Worm (Caenorhabditis elegans) whole organism, young adult: ENCODE results near the gene F26F12.4.

ENCODE experiments used
- B0035.1 ChIP-seq: sonication (generic microtip); optimal IDR thresholded peaks from 2 replicates; lab custom pipeline; 2016; ENCODE audit warnings: missing genetic modification characterization, mild to moderate bottlenecking, missing compliant biosample characterization, missing genotype, missing genetic modification reagents
- C06A6.2 ChIP-seq: fragments of 200-800 bp; sonication (Bioruptor generic); conservative IDR thresholded peaks from 2 replicates; pipeline ENCODE4 v1.3.6; 2022; ENCODE audit warnings: missing genetic modification characterization, missing compliant biosample characterization
- F22D6.2 ChIP-seq: sonication (generic microtip); optimal IDR thresholded peaks from 2 replicates; lab custom pipeline; 2016; ENCODE audit warnings: mild to moderate bottlenecking, missing genetic modification characterization, missing compliant biosample characterization
- F49E8.2 ChIP-seq: sonication (generic microtip); optimal IDR thresholded peaks from 3 replicates; lab custom pipeline; 2017; ENCODE audit warnings: missing genetic modification characterization, mild to moderate bottlenecking, missing compliant biosample characterization, antibody characterized with exemption, moderate library complexity; ENCODE audit not compliant: insufficient read depth
- T26A5.8 ChIP-seq: sonication (generic microtip); optimal IDR thresholded peaks from 2 replicates; lab custom pipeline; 2016; ENCODE audit warnings: missing genetic modification characterization, missing compliant biosample characterization
- Y53G8AR.9 ChIP-seq: fragments of 200-800 bp; sonication (Bioruptor generic); conservative IDR thresholded peaks from 2 replicates; pipeline ENCODE4 v1.3.6; 2022; ENCODE audit warnings: missing genetic modification reagents, missing genetic modification characterization, missing compliant biosample characterization
- akir-1 ChIP-seq: fragments of 200-800 bp; sonication (Bioruptor generic); optimal IDR thresholded peaks from 2 replicates; lab custom pipeline; 2018; ENCODE audit warnings: mild to moderate bottlenecking, missing genetic modification characterization, moderate library complexity, missing compliant biosample characterization
- aptf-2 ChIP-seq: fragments of 200-800 bp; sonication (Bioruptor generic); conservative IDR thresholded peaks from 2 replicates; pipeline ENCODE4 v1.3.6; 2022; ENCODE audit warnings: missing genetic modification reagents, missing genetic modification characterization, missing compliant biosample characterization
- athp-1 ChIP-seq: sonication (generic microtip); optimal IDR thresholded peaks from 2 replicates; lab custom pipeline; 2017; ENCODE audit warnings: mild to moderate bottlenecking, missing genetic modification characterization, missing compliant biosample characterization
- cebp-1 ChIP-seq, 2 experiments: fragments of 200-800 bp in 1 of 2; sonication (Bioruptor generic) in 1 of 2; sonication (generic microtip) in 1 of 2; IDR thresholded peaks in 1 of 2; optimal IDR thresholded peaks in 1 of 2; 2 replicates each; pipeline versions ENCODE4 v1.3.6 to Lab custom; 2017 to 2022; ENCODE audit warnings: missing compliant biosample characterization in 2 of 2, missing genetic modification characterization in 2 of 2, mild to moderate bottlenecking in 1 of 2, missing genetic modification reagents in 1 of 2, moderate library complexity in 1 of 2
- chd-7 ChIP-seq: sonication (generic microtip); optimal IDR thresholded peaks from 2 replicates; lab custom pipeline; 2016; ENCODE audit warnings: mild to moderate bottlenecking, missing genetic modification characterization, moderate library complexity, missing compliant biosample characterization
- dpff-1 ChIP-seq: sonication (generic microtip); optimal IDR thresholded peaks from 2 replicates; lab custom pipeline; 2017; ENCODE audit warnings: mild to moderate bottlenecking, missing genetic modification characterization, missing compliant biosample characterization
- egl-18 ChIP-seq: fragments of 200-800 bp; sonication (Bioruptor generic); IDR thresholded peaks from 2 replicates; pipeline ENCODE4 v1.3.6; 2022; ENCODE audit warnings: missing genetic modification reagents, missing genetic modification characterization, missing compliant biosample characterization
- egl-44 ChIP-seq: fragments of 200-800 bp; sonication (Bioruptor generic); IDR thresholded peaks from 2 replicates; pipeline ENCODE4 v1.3.6; 2022; ENCODE audit warnings: missing genetic modification reagents, missing genetic modification characterization, missing compliant biosample characterization
- fkh-3 ChIP-seq: sonication (generic microtip); optimal IDR thresholded peaks from 2 replicates; lab custom pipeline; 2016; ENCODE audit warnings: mild to moderate bottlenecking, missing genetic modification characterization, missing compliant biosample characterization
- hmg-1.2 ChIP-seq: fragments of 200-800 bp; sonication (Bioruptor generic); IDR thresholded peaks from 2 replicates; pipeline ENCODE4 v1.3.6; 2022; ENCODE audit warnings: missing genetic modification reagents, missing genetic modification characterization, missing compliant biosample characterization
- let-607 ChIP-seq, 2 experiments: fragments of 200-800 bp in 1 of 2; sonication (Bioruptor generic) in 1 of 2; sonication (generic microtip) in 1 of 2; optimal IDR thresholded peaks; 2 replicates each; lab custom pipeline; 2016 to 2018; ENCODE audit warnings: mild to moderate bottlenecking in 2 of 2, missing compliant biosample characterization in 2 of 2, missing genetic modification characterization in 2 of 2, moderate library complexity in 2 of 2, missing genotype in 1 of 2
- lin-35 ChIP-seq, 3 experiments: fragments of 150-350 bp in 2 of 3; sonication (generic microtip) in 1 of 3; optimal IDR thresholded peaks; 2 replicates each; lab custom pipeline; 2014 to 2018; ENCODE audit warnings: missing biosample characterization in 3 of 3, missing genetic modification characterization in 3 of 3, missing genetic modification reagents in 3 of 3
- lin-40 ChIP-seq: sonication (generic microtip); optimal IDR thresholded peaks from 2 replicates; lab custom pipeline; 2016; ENCODE audit warnings: missing genetic modification characterization, mild to moderate bottlenecking, missing compliant biosample characterization, missing genotype, missing genetic modification reagents
- lir-1 ChIP-seq: fragments of 200-800 bp; sonication (Bioruptor generic); conservative IDR thresholded peaks from 2 replicates; pipeline ENCODE4 v1.3.6; 2022; ENCODE audit warnings: missing genetic modification reagents, missing genetic modification characterization, missing compliant biosample characterization
- lsl-1 ChIP-seq: fragments of 200-800 bp; sonication (Bioruptor generic); optimal IDR thresholded peaks from 2 replicates; lab custom pipeline; 2018; ENCODE audit warnings: mild to moderate bottlenecking, missing genetic modification characterization, moderate library complexity, missing compliant biosample characterization
- nfya-2 ChIP-seq: fragments of 200-800 bp; sonication (Bioruptor generic); IDR thresholded peaks from 2 replicates; pipeline ENCODE4 v1.3.6; 2022; ENCODE audit warnings: missing genetic modification reagents, missing genetic modification characterization, missing compliant biosample characterization
- nfyb-1 ChIP-seq: fragments of 200-800 bp; sonication (Bioruptor generic); IDR thresholded peaks from 2 replicates; pipeline ENCODE4 v1.3.6; 2022; ENCODE audit warnings: missing genetic modification reagents, missing genetic modification characterization, missing compliant biosample characterization
- nhr-179 ChIP-seq: sonication (generic microtip); optimal IDR thresholded peaks from 2 replicates; lab custom pipeline; 2016; ENCODE audit warnings: mild to moderate bottlenecking, missing genetic modification characterization, missing compliant biosample characterization
- nhr-27 ChIP-seq: fragments of 200-800 bp; sonication (Bioruptor generic); optimal IDR thresholded peaks from 2 replicates; lab custom pipeline; 2018; ENCODE audit warnings: mild to moderate bottlenecking, missing genetic modification characterization, moderate library complexity, missing compliant biosample characterization
- nhr-80 ChIP-seq: sonication (generic microtip); optimal IDR thresholded peaks from 2 replicates; lab custom pipeline; 2016; ENCODE audit warnings: missing genetic modification characterization, missing compliant biosample characterization
- snpc-1.1 ChIP-seq: sonication (generic microtip); optimal IDR thresholded peaks from 2 replicates; lab custom pipeline; 2017; ENCODE audit warnings: missing genetic modification characterization, mild to moderate bottlenecking, missing compliant biosample characterization, antibody characterized with exemption, moderate library complexity, missing genotype, missing genetic modification reagents; ENCODE audit not compliant: insufficient read depth
- snpc-4 ChIP-seq, 5 experiments: fragments of 150-350 bp in 1 of 5; sonication (generic microtip) in 4 of 5; optimal IDR thresholded peaks; 2 replicates each; lab custom pipeline; 2014 to 2018; ENCODE audit warnings: missing genetic modification characterization in 5 of 5, missing biosample characterization in 3 of 5, antibody characterized with exemption in 2 of 5, mild to moderate bottlenecking in 2 of 5, missing compliant biosample characterization in 2 of 5, missing genotype in 2 of 5, moderate library complexity in 2 of 5, missing genetic modification reagents in 1 of 5
- tbp1 ChIP-seq: fragments of 200-800 bp; sonication (Bioruptor generic); optimal IDR thresholded peaks from 2 replicates; lab custom pipeline; 2018; ENCODE audit warnings: mild to moderate bottlenecking, missing genetic modification characterization, missing compliant biosample characterization
- unc-130 ChIP-seq: sonication (generic microtip); optimal IDR thresholded peaks from 2 replicates; lab custom pipeline; 2016; ENCODE audit warnings: missing genetic modification reagents, missing genetic modification characterization, missing compliant biosample characterization
- zim-3 ChIP-seq: sonication (generic microtip); optimal IDR thresholded peaks from 2 replicates; lab custom pipeline; 2017; ENCODE audit warnings: mild to moderate bottlenecking, missing genetic modification characterization, moderate library complexity, missing compliant biosample characterization

The F26F12.4 gene

DNA sequence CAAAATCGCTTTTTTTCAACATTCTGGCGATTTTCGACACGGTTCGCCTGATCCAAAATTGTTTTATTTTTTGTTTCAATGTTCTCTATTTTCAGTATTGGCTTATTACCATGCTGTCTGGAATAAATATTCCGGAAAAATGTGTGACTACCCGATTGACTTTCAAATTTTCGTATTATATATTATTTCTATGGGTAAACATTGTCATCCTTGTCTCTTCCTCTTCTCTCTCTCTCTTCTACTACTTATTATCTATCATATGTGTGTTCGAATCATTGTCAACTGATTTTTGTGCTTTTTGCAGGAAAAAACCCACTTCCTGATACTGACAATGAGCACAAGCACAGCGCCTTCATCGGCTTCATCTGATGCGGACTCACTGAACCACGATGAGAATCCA lies 23.9 kb upstream of the F26F12.4 start, which contains the start of gene C04E6.7 (continued):
- TF ChIP-seq cebp-1 (GFP tag; IDR thresholded peaks at IDR 0.05; lab: Robert Waterston, UW) (no peak), cebp-1 (tag; optimal IDR thresholded peaks at IDR 0.05; lab: Kevin White, UChicago) (no peak), T26A5.8 (tag; lab: Kevin White, UChicago) (no peak), lin-35 (GFP tag; optimal IDR thresholded peaks at IDR 0.05; lab: Kevin White, UChicago) (no peak), lin-40 (tag; lab: Kevin White, UChicago) (no peak)

ce11 chrV:5891204-5891603 lies 22.1 kb upstream of the F26F12.4 start:
- TF ChIP-seq let-607 (tag; optimal IDR thresholded peaks at IDR 0.05; lab: Kevin White, UChicago) (no peak), lsl-1 (no peak), F49E8.2 (tag; lab: Kevin White, UChicago) (no peak), hmg-1.2 (no peak), F22D6.2 (tag; lab: Kevin White, UChicago) (no peak), snpc-1.1 (no peak), nhr-27 (tag; lab: Kevin White, UChicago) (no peak), fkh-3 (tag; lab: Kevin White, UChicago) (no peak), nhr-80 (no peak), tbp1 (GFP tag; lab: Kevin White, UChicago) (no peak), egl-44 (GFP tag; lab: Robert Waterston, UW) (no peak)

- TF ChIP-seq nhr-27 (tag; lab: Kevin White, UChicago) (no peak), aptf-2 (GFP tag; lab: Robert Waterston, UW) (no peak), egl-18 (GFP tag; lab: Robert Waterston, UW) (no peak), snpc-4 (GFP tag; optimal IDR thresholded peaks at IDR 0.05; lab: Kevin White, UChicago) (no peak), snpc-4 (tag; optimal IDR thresholded peaks at IDR 0.05; lab: Kevin White, UChicago) (no peak), dpff-1 (tag; lab: Kevin White, UChicago) (no peak), lir-1 (GFP tag; lab: Robert Waterston, UW) (no peak), B0035.1 (tag; lab: Kevin White, UChicago) (no peak)
These were observed 19.7 kb upstream of the F26F12.4 start for ce11 chrV:5888820-5889219.

DNA sequence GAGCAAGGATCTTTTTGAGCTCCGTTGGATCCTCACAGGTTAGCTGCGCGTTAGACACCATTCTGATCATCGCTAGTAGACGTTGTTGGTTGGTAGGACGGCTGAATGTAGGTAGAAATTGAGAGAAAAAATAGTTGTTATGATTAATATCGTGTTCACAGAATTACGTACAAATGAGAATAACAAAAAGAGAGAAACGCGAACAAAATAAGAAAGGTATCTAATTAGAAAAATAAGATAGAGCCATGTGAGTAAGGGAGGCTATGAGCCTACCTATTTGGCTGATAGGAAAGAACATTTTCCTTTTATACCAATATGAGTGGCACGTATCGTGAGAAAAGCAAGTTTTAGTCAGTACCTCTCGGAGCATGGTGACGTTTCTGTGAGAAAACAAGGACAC lies 14.6 kb upstream of the F26F12.4 start, which contains the start of gene C04E6.8:
Gene C04E6.8 (minus strand): TSS at position 101 of the 400 bp plus-strand sequence.
- TF ChIP-seq chd-7 (tag; lab: Kevin White, UChicago): no peak

ce11 chrV:5882429-5882828 lies 13.3 kb upstream of the F26F12.4 start:
- TF ChIP-seq akir-1 (GFP tag; lab: Kevin White, UChicago) (no peak), nfyb-1 (GFP tag; lab: Robert Waterston, UW) (no peak), chd-7 (tag; lab: Kevin White, UChicago) (no peak), nfya-2 (GFP tag; lab: Robert Waterston, UW) (no peak), Y53G8AR.9 (GFP tag; lab: Robert Waterston, UW) (no peak)

DNA sequence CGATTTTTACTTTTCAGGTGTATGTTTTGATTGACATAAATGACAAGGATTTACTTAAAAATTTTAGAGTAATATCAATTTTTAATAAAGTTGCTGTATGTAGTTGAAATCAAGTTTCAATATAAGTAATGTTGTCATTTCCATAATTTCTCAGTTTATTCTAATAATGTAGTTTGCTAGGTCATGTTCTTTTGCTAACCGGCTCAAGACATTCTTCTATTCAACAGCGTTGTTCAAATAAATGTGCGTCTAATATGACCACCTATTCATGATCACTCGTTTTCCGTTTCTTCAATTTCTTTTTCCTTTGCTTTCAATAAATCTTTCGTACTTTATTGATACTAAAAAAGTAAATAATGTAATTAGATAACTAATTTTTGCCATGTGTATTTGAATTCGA lies 10.9 kb upstream of the F26F12.4 start, which contains the start of gene C02G6.3:
Gene C02G6.3 (plus strand): TSS at position 301 of the 400 bp plus-strand sequence.
- TF ChIP-seq nhr-179 (tag; lab: Kevin White, UChicago) (no peak), zim-3 (tag; lab: Kevin White, UChicago) (no peak), unc-130 (GFP tag; lab: Kevin White, UChicago) (no peak), C06A6.2 (GFP tag; lab: Robert Waterston, UW) (no peak), athp-1 (tag; lab: Kevin White, UChicago) (no peak)
